Worm (Caenorhabditis elegans) whole organism, mixed stage, embryonic: Measurements from ENCODE around the gene eral-1.

Experiments used
- M03D4.4 ChIP-seq: sonication (generic microtip); optimal IDR thresholded peaks from 2 replicates; lab custom pipeline; 2017; ENCODE audit warnings: mild to moderate bottlenecking, missing genetic modification characterization, missing compliant biosample characterization
- bed-3 ChIP-seq: fragments of 200-800 bp; sonication (Bioruptor generic); optimal IDR thresholded peaks from 3 replicates; lab custom pipeline; 2018; ENCODE audit warnings: mild to moderate bottlenecking, missing genetic modification characterization, moderate library complexity, missing compliant biosample characterization
- blmp-1 ChIP-seq: fragments of 150-350 bp; optimal IDR thresholded peaks from 2 replicates; lab custom pipeline; 2014; ENCODE audit warnings: missing biosample characterization, missing genetic modification characterization
- ceh-39 ChIP-seq: fragments of 150-350 bp; optimal IDR thresholded peaks from 2 replicates; lab custom pipeline; 2014; ENCODE audit warnings: missing biosample characterization, missing genetic modification characterization
- ceh-43 ChIP-seq: fragments of 200-800 bp; sonication (Bioruptor generic); optimal IDR thresholded peaks from 2 replicates; lab custom pipeline; 2018; ENCODE audit warnings: mild to moderate bottlenecking, missing genetic modification characterization, moderate library complexity, missing compliant biosample characterization
- ceh-83 ChIP-seq: fragments of 200-800 bp; sonication (Bioruptor generic); optimal IDR thresholded peaks from 2 replicates; lab custom pipeline; 2018; ENCODE audit warnings: mild to moderate bottlenecking, missing genetic modification characterization, missing compliant biosample characterization
- ces-1 ChIP-seq: fragments of 150-350 bp; optimal IDR thresholded peaks from 2 replicates; lab custom pipeline; 2014; ENCODE audit warnings: missing biosample characterization, missing genetic modification reagents, missing genetic modification characterization
- cnd-1 ChIP-seq: fragments of 200-800 bp; sonication (Bioruptor generic); optimal IDR thresholded peaks from 2 replicates; lab custom pipeline; 2018; ENCODE audit warnings: mild to moderate bottlenecking, missing genetic modification characterization, missing compliant biosample characterization
- drap-1 ChIP-seq: fragments of 200-800 bp; sonication (Bioruptor generic); optimal IDR thresholded peaks from 3 replicates; lab custom pipeline; 2018; ENCODE audit warnings: mild to moderate bottlenecking, missing genetic modification characterization, missing compliant biosample characterization
- elt-1 ChIP-seq: sonication (generic microtip); optimal IDR thresholded peaks from 2 replicates; lab custom pipeline; 2017; ENCODE audit warnings: missing genetic modification characterization, mild to moderate bottlenecking, missing compliant biosample characterization, antibody characterized with exemption, moderate library complexity, borderline replicate concordance; ENCODE audit not compliant: insufficient read depth
- elt-3 ChIP-seq: fragments of 150-350 bp; optimal IDR thresholded peaks from 2 replicates; lab custom pipeline; 2014; ENCODE audit warnings: missing biosample characterization, missing genetic modification characterization
- hlh-1 ChIP-seq: fragments of 150-350 bp; optimal IDR thresholded peaks from 2 replicates; lab custom pipeline; 2014; ENCODE audit warnings: missing biosample characterization, missing genetic modification reagents, missing genetic modification characterization
- lin-13 ChIP-seq: fragments of 150-350 bp; optimal IDR thresholded peaks from 2 replicates; lab custom pipeline; 2014; ENCODE audit warnings: missing biosample characterization, missing genetic modification characterization
- lsy-2 ChIP-seq: fragments of 150-350 bp; optimal IDR thresholded peaks from 2 replicates; lab custom pipeline; 2014; ENCODE audit warnings: missing biosample characterization, missing genetic modification characterization
- mep-1 ChIP-seq: fragments of 150-350 bp; optimal IDR thresholded peaks from 2 replicates; lab custom pipeline; 2017; ENCODE audit warnings: missing biosample characterization, missing genetic modification reagents, missing genetic modification characterization, inconsistent platforms
- mls-2 ChIP-seq: sonication (generic microtip); optimal IDR thresholded peaks from 2 replicates; lab custom pipeline; 2016; ENCODE audit warnings: mild to moderate bottlenecking, missing genetic modification characterization, moderate library complexity, missing compliant biosample characterization
- nhr-2 ChIP-seq: fragments of 150-350 bp; optimal IDR thresholded peaks from 2 replicates; lab custom pipeline; 2014; ENCODE audit warnings: missing biosample characterization, missing genetic modification characterization
- nhr-237 ChIP-seq: fragments of 150-350 bp; optimal IDR thresholded peaks from 2 replicates; lab custom pipeline; 2014; ENCODE audit warnings: missing biosample characterization, missing genetic modification characterization
- nhr-28 ChIP-seq: fragments of 150-350 bp; optimal IDR thresholded peaks from 2 replicates; lab custom pipeline; 2014; ENCODE audit warnings: missing biosample characterization, missing genetic modification characterization
- nhr-76 ChIP-seq: sonication (generic microtip); optimal IDR thresholded peaks from 2 replicates; lab custom pipeline; 2017; ENCODE audit warnings: missing biosample characterization, missing genetic modification characterization
- pha-4 ChIP-seq: fragments of 150-350 bp; optimal IDR thresholded peaks from 2 replicates; lab custom pipeline; 2018; ENCODE audit warnings: missing biosample characterization, missing genetic modification reagents, missing genetic modification characterization
- sem-2 ChIP-seq: fragments of 200-800 bp; sonication (Bioruptor generic); optimal IDR thresholded peaks from 2 replicates; lab custom pipeline; 2018; ENCODE audit warnings: mild to moderate bottlenecking, missing genetic modification characterization, missing compliant biosample characterization
- snpc-4 ChIP-seq: fragments of 150-350 bp; optimal IDR thresholded peaks from 2 replicates; lab custom pipeline; 2014; ENCODE audit warnings: missing biosample characterization, missing genetic modification characterization
- sptf-1 ChIP-seq: sonication (generic microtip); optimal IDR thresholded peaks from 2 replicates; lab custom pipeline; 2017; ENCODE audit warnings: mild to moderate bottlenecking, missing genetic modification characterization, moderate library complexity, missing compliant biosample characterization
- tbx-8 ChIP-seq: fragments of 200-800 bp; sonication (Bioruptor generic); optimal IDR thresholded peaks from 2 replicates; lab custom pipeline; 2018; ENCODE audit warnings: mild to moderate bottlenecking, missing genetic modification characterization, moderate library complexity, missing compliant biosample characterization
- unc-120 ChIP-seq: sonication (generic microtip); optimal IDR thresholded peaks from 2 replicates; lab custom pipeline; 2017; ENCODE audit warnings: missing genetic modification characterization, missing compliant biosample characterization; ENCODE audit not compliant: poor library complexity, severe bottlenecking
- unc-39 ChIP-seq: fragments of 150-350 bp; optimal IDR thresholded peaks from 2 replicates; lab custom pipeline; 2014; ENCODE audit warnings: missing biosample characterization, missing genetic modification characterization
- unc-62 ChIP-seq: fragments of 150-350 bp; optimal IDR thresholded peaks from 2 replicates; lab custom pipeline; 2014; ENCODE audit warnings: missing biosample characterization, missing genetic modification reagents, missing genetic modification characterization
- zip-8 ChIP-seq: fragments of 150-350 bp; optimal IDR thresholded peaks from 2 replicates; lab custom pipeline; 2014; ENCODE audit warnings: missing biosample characterization, missing genetic modification characterization
- ztf-11 ChIP-seq: fragments of 150-350 bp; optimal IDR thresholded peaks from 2 replicates; lab custom pipeline; 2014; ENCODE audit warnings: missing biosample characterization, missing genetic modification characterization

The eral-1 gene

ce11 chrII:9554925-9555553 is 34.5 kb downstream of the eral-1 start, which contains the start of gene F35H8.2:
Gene F35H8.2 (plus strand): TSS chrII:9555503.
- TF ChIP-seq mls-2 (tag; lab: Kevin White, UChicago) = no peak
- TF ChIP-seq M03D4.4 = no peak
- no peak for TF ChIP-seq ceh-43
- TF ChIP-seq ceh-83 (GFP tag; lab: Kevin White, UChicago) = no peak
- TF ChIP-seq hlh-1 (tag; lab: Kevin White, UChicago) = no peak
- no peak for TF ChIP-seq tbx-8
- no peak for TF ChIP-seq pha-4 (tag; lab: Kevin White, UChicago)
- TF ChIP-seq sptf-1 (tag; lab: Kevin White, UChicago) = no peak
- TF ChIP-seq nhr-28 (tag; lab: Kevin White, UChicago) = no peak
- TF ChIP-seq snpc-4 (tag; lab: Kevin White, UChicago) = no peak
- TF ChIP-seq nhr-237 (tag; lab: Kevin White, UChicago) = no peak
- TF ChIP-seq lsy-2 (tag; lab: Kevin White, UChicago) = no peak
- TF ChIP-seq sem-2 (GFP tag; lab: Kevin White, UChicago) = no peak
- no peak for TF ChIP-seq nhr-76 (tag; lab: Kevin White, UChicago)
- no peak for TF ChIP-seq ceh-39 (tag; lab: Kevin White, UChicago)
- TF ChIP-seq unc-120 (tag; lab: Kevin White, UChicago) = no peak
- TF ChIP-seq ztf-11 (tag; lab: Kevin White, UChicago) = no peak
- no peak for TF ChIP-seq zip-8 (tag; lab: Kevin White, UChicago)
- TF ChIP-seq lin-13 (tag; lab: Kevin White, UChicago) = no peak
- no peak for TF ChIP-seq nhr-2 (tag; lab: Kevin White, UChicago)
- TF ChIP-seq, all 35 proteins: peak for 0

- TF ChIP-seq nhr-76 (tag; lab: Kevin White, UChicago) (no peak), elt-3 (tag; lab: Kevin White, UChicago) (no peak), mep-1 (tag; lab: Kevin White, UChicago) (no peak), ceh-39 (tag; lab: Kevin White, UChicago) (no peak), sptf-1 (tag; lab: Kevin White, UChicago) (no peak), ceh-83 (GFP tag; lab: Kevin White, UChicago) (no peak), nhr-28 (tag; lab: Kevin White, UChicago) (no peak), bed-3 (GFP tag; lab: Kevin White, UChicago) (no peak), drap-1 (GFP tag; lab: Kevin White, UChicago) (no peak), nhr-237 (tag; lab: Kevin White, UChicago) (no peak), lsy-2 (tag; lab: Kevin White, UChicago) (no peak), hlh-1 (tag; lab: Kevin White, UChicago) (no peak), ztf-11 (tag; lab: Kevin White, UChicago) (no peak), pha-4 (tag; lab: Kevin White, UChicago) (no peak), sem-2 (GFP tag; lab: Kevin White, UChicago) (no peak), ces-1 (GFP tag; lab: Kevin White, UChicago) (no peak), snpc-4 (tag; lab: Kevin White, UChicago) (no peak), M03D4.4 (no peak)
Measured at ce11 chrII:9553179-9553578, 36.4 kb downstream of the eral-1 start, which contains the start of gene F35H8.1. Gene F35H8.1 (minus strand): TSS chrII:9553279.

- TF ChIP-seq bed-3 (GFP tag; lab: Kevin White, UChicago) = no peak
- TF ChIP-seq unc-120 (tag; lab: Kevin White, UChicago) = no peak
- no peak for TF ChIP-seq unc-62
Measured at ce11 chrII:9551536-9551935, 38.0 kb downstream of the eral-1 start, which contains the start of gene F35H8.12. Gene F35H8.12 (plus strand): TSS chrII:9551836.

ce11 chrII:9550718-9551117 is 38.8 kb downstream of the eral-1 start, which contains the start of gene sra-6:
Gene sra-6 (minus strand): TSS chrII:9550818.
- no peak for TF ChIP-seq unc-120 (tag; lab: Kevin White, UChicago)
- TF ChIP-seq blmp-1 (tag; lab: Kevin White, UChicago) = no peak
- TF ChIP-seq unc-39 (tag; lab: Kevin White, UChicago) = no peak
- no peak for TF ChIP-seq ztf-11 (tag; lab: Kevin White, UChicago)
- TF ChIP-seq cnd-1 = no peak
- TF ChIP-seq nhr-237 (tag; lab: Kevin White, UChicago) = no peak
- TF ChIP-seq drap-1 (GFP tag; lab: Kevin White, UChicago) = no peak
- no peak for TF ChIP-seq pha-4 (tag; lab: Kevin White, UChicago)
- no peak for TF ChIP-seq sptf-1 (tag; lab: Kevin White, UChicago)
- no peak for TF ChIP-seq snpc-4 (tag; lab: Kevin White, UChicago)
- TF ChIP-seq nhr-2 (tag; lab: Kevin White, UChicago) = no peak
- no peak for TF ChIP-seq mls-2 (tag; lab: Kevin White, UChicago)
- TF ChIP-seq mep-1 (tag; lab: Kevin White, UChicago) = no peak
- no peak for TF ChIP-seq elt-3 (tag; lab: Kevin White, UChicago)
- TF ChIP-seq bed-3 (GFP tag; lab: Kevin White, UChicago) = no peak
- TF ChIP-seq nhr-28 (tag; lab: Kevin White, UChicago) = no peak
- TF ChIP-seq elt-1 = no peak
